Worm (Caenorhabditis elegans): ENCODE data around the gene col-176.

The col-176 gene

DNA sequence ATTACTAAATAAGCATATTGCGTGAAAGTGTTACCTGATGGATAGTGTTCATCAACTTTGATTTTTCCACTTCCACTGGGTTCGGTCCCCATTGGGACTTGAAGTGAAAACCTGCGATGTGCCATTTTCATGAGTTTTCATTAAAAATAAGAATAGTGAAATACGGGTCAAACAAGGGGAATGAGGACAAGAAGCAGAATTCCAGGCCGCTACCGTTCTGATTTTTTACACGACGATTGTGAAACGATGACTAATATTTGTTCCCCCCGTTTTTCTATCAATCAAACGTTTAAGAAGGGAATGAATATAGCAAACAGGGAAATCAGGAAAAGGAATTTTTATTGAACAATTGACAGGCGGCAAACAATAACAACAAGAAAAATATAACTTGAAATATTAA lies 7.7 kb upstream of the col-176 start, which contains the start of gene mlck-1:
TSS of gene mlck-1 (minus strand) at position 101 of the 400 bp plus-strand sequence.
- TF ChIP-seq ces-1 (GFP tag; optimal IDR thresholded peaks at IDR 0.05) (no peak), ceh-88 (GFP tag; IDR thresholded peaks at IDR 0.05) (no peak), tlp-1 (tag; optimal IDR thresholded peaks at IDR 0.05) (no peak), efl-1 (optimal IDR thresholded peaks at IDR 0.05) (no peak), efl-1 (GFP tag; optimal IDR thresholded peaks at IDR 0.05 in 1 of 2) (no peak), nhr-84 (tag; optimal IDR thresholded peaks at IDR 0.05) (no peak), lir-3 (tag; optimal IDR thresholded peaks at IDR 0.05; ENCODE audit: poor library complexity) (no peak), fkh-8 (tag; optimal IDR thresholded peaks at IDR 0.05) (no peak), xbp-1 (tag; optimal IDR thresholded peaks at IDR 0.05) (no peak)

DNA sequence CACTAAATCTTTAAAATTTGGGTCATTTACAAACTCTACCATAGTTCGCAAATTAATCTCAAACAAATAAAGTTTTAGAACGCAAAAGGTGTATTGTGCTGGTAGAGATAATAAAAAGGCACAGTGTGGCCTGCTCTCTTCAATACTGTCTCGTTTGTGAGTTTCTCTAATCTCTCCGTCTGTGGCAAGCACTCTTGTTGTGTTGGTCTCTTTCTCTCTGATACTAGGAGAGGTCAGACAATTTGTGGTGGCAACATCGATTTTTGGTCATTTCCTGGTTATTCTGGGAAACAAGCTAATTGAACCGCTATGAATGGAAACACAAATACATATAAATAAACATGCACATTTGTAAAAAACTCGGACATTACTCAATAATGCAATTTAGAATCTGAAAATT lies 3.2 kb upstream of the col-176 start, which contains the start of gene ZC373.5:
TSS of gene ZC373.5 (minus strand) at position 159 of the 400 bp plus-strand sequence.
- no peak for TF ChIP-seq ces-1 (GFP tag; optimal IDR thresholded peaks at IDR 0.05)
- no peak for TF ChIP-seq fkh-10 (GFP tag; optimal IDR thresholded peaks at IDR 0.05)
- no peak for TF ChIP-seq tlp-1 (tag; optimal IDR thresholded peaks at IDR 0.05)
- TF ChIP-seq grh-1 (GFP tag; IDR thresholded peaks at IDR 0.05): no peak
- TF ChIP-seq ceh-88 (GFP tag; IDR thresholded peaks at IDR 0.05): no peak
- TF ChIP-seq sup-37 (GFP tag; optimal IDR thresholded peaks at IDR 0.05): no peak
- no peak for TF ChIP-seq nhr-11 (tag; optimal IDR thresholded peaks at IDR 0.05)
- TF ChIP-seq nhr-20 (tag; optimal IDR thresholded peaks at IDR 0.05): no peak
- no peak for TF ChIP-seq skn-1 (tag; optimal IDR thresholded peaks at IDR 0.05)
- TF ChIP-seq unc-130 (tag; optimal IDR thresholded peaks at IDR 0.05): no peak
- TF ChIP-seq nhr-47 (tag; optimal IDR thresholded peaks at IDR 0.05): no peak
- peak in 1 of 2 experiments; percentile 23 for TF ChIP-seq lsy-2 (tag; optimal IDR thresholded peaks at IDR 0.05)
- TF ChIP-seq egl-13 (tag; optimal IDR thresholded peaks at IDR 0.05): no peak
- no peak for TF ChIP-seq ztf-4 (tag; optimal IDR thresholded peaks at IDR 0.05)
- no peak for TF ChIP-seq vab-15 (tag; optimal IDR thresholded peaks at IDR 0.05)
- TF ChIP-seq nhr-90 (tag; optimal IDR thresholded peaks at IDR 0.05; ENCODE audit: poor library complexity): no peak
- peak; percentile 24 for TF ChIP-seq nhr-71 (tag; optimal IDR thresholded peaks at IDR 0.05)
- no peak for TF ChIP-seq swsn-7 (tag; optimal IDR thresholded peaks at IDR 0.05)
- TF ChIP-seq dsc-1 (tag; optimal IDR thresholded peaks at IDR 0.05): no peak
- TF ChIP-seq lin-14 (GFP tag; optimal IDR thresholded peaks at IDR 0.05): peak; percentile 48
- no peak for TF ChIP-seq nhr-28 (tag; optimal IDR thresholded peaks at IDR 0.05)
- TF ChIP-seq unc-86 (tag; optimal IDR thresholded peaks at IDR 0.05): no peak
- TF ChIP-seq lin-35 (GFP tag; optimal IDR thresholded peaks at IDR 0.05): peak in 1 of 2 experiments; percentile 22
- no peak for TF ChIP-seq mab-9 (GFP tag; IDR thresholded peaks at IDR 0.05)
- no peak for TF ChIP-seq aha-1 (tag; optimal IDR thresholded peaks at IDR 0.05)
- TF ChIP-seq unc-98 (GFP tag; IDR thresholded peaks at IDR 0.05): no peak
- TF ChIP-seq zip-4 (GFP tag; optimal IDR thresholded peaks at IDR 0.05): no peak
- no peak for TF ChIP-seq pag-3 (tag; optimal IDR thresholded peaks at IDR 0.05; ENCODE audit: borderline replicate concordance, insufficient read depth)
- TF ChIP-seq lin-15B (tag; optimal IDR thresholded peaks at IDR 0.05): no peak
- TF ChIP-seq unc-62 (GFP tag; optimal IDR thresholded peaks at IDR 0.05): no peak
- TF ChIP-seq blmp-1 (tag; optimal IDR thresholded peaks at IDR 0.05): no peak
- no peak for TF ChIP-seq sox-4 (tag; optimal IDR thresholded peaks at IDR 0.05)
- TF ChIP-seq nhr-76 (tag; optimal IDR thresholded peaks at IDR 0.05): no peak
- no peak for TF ChIP-seq lir-3 (tag; optimal IDR thresholded peaks at IDR 0.05; ENCODE audit: poor library complexity)
- TF ChIP-seq rnt-1 (tag; optimal IDR thresholded peaks at IDR 0.05): no peak
- no peak for TF ChIP-seq mdl-1 (tag; optimal IDR thresholded peaks at IDR 0.05)
- no peak for TF ChIP-seq ets-5 (GFP tag; IDR thresholded peaks at IDR 0.05)
- TF ChIP-seq ama-1 (optimal IDR thresholded peaks at IDR 0.05): no peak
- TF ChIP-seq elt-2 (tag; optimal IDR thresholded peaks at IDR 0.05): peak; percentile 16
- TF ChIP-seq ceh-63 (GFP tag; optimal IDR thresholded peaks at IDR 0.05): no peak
- peak; percentile 27 for TF ChIP-seq mep-1 (tag; optimal IDR thresholded peaks at IDR 0.05)
- TF ChIP-seq fkh-4 (tag; optimal IDR thresholded peaks at IDR 0.05; ENCODE audit: borderline replicate concordance): no peak
- no peak for TF ChIP-seq mef-2 (tag; optimal IDR thresholded peaks at IDR 0.05)
- TF ChIP-seq nhr-77 (tag; optimal IDR thresholded peaks at IDR 0.05): no peak
- no peak for TF ChIP-seq nhr-237 (tag; optimal IDR thresholded peaks at IDR 0.05)
- no peak for TF ChIP-seq C04F5.9 (tag; optimal IDR thresholded peaks at IDR 0.05)
- no peak for TF ChIP-seq isw-1 (GFP tag; IDR thresholded peaks at IDR 0.05)
